Fruit fly (Drosophila melanogaster): ENCODE results near the gene CG15764.

Gene CG15764

DNA sequence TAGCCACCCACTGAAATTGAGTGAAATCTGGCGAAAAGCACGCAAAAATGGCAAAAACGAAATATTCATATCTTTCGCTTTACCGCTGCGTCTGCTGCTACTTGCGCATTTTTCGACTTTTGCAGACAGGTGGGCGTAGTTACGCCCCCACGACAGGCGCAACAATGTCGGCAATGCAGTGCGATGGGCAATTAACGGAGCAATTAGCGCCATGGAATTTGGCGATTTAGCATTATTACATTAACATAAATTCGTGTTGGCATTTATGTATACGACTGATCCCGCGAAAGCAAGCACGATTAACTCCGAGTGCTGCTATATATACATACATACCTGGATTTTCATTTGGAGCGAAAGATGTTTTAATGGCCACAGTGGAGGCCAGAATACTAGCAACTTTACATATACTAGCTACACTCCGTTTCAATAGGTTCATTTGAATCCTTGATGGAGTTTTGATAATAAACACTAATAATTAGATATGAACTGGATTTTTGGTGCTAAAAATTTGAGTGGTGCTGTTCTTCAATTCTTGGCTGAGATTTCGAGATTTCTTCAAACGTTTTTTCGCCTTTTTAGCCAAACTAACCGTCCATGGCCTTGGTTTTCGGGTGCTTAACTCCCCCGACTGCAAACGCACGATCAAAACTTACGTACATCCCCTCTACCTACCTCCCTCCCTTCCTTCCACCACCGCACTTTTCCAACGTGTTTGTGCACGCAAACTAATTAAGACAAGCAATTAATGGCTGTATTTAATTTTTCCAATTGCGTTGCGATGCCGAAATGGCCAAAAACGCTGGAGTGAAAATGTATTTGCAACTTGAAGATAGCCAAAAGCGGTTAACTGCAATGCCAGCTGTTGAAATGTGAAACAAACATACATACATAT, 28.2 kb downstream of the CG15764 start (continued):
- TF ChIP-seq Eip75B (GFP tag; optimal IDR thresholded peaks at IDR 0.05) (peak; percentile 9), fkh (GFP tag; optimal IDR thresholded peaks at IDR 0.05) (no peak), Ets96B (tag; optimal IDR thresholded peaks at IDR 0.05) (peak; percentile 39), CG6792 (GFP tag; optimal IDR thresholded peaks at IDR 0.05) (peak; percentile 60), Eip93F (GFP tag; optimal IDR thresholded peaks at IDR 0.05) (no peak), spab (GFP tag; optimal IDR thresholded peaks at IDR 0.05) (peak; percentile 16), esn (GFP tag; optimal IDR thresholded peaks at IDR 0.05) (peak; percentile 70), acj6 (GFP tag; optimal IDR thresholded peaks at IDR 0.05) (peak; percentile 68), CG6276 (GFP tag; optimal IDR thresholded peaks at IDR 0.05) (peak; percentile 53), Met (GFP tag; optimal IDR thresholded peaks at IDR 0.05) (peak; percentile 57), achi (GFP tag; optimal IDR thresholded peaks at IDR 0.05) (peak; percentile 63), cyc (GFP tag; optimal IDR thresholded peaks at IDR 0.05) (peak; percentile 39), Sox15 (GFP tag; optimal IDR thresholded peaks at IDR 0.05) (peak; percentile 35), CG6163 (GFP tag; IDR thresholded peaks at IDR 0.05) (peak; percentile 84), Hr38 (GFP tag; optimal IDR thresholded peaks at IDR 0.05) (no peak), CG31627 (GFP tag; optimal IDR thresholded peaks at IDR 0.05) (peak; percentile 68), OdsH (GFP tag; optimal IDR thresholded peaks at IDR 0.05) (peak; percentile 68)

DNA sequence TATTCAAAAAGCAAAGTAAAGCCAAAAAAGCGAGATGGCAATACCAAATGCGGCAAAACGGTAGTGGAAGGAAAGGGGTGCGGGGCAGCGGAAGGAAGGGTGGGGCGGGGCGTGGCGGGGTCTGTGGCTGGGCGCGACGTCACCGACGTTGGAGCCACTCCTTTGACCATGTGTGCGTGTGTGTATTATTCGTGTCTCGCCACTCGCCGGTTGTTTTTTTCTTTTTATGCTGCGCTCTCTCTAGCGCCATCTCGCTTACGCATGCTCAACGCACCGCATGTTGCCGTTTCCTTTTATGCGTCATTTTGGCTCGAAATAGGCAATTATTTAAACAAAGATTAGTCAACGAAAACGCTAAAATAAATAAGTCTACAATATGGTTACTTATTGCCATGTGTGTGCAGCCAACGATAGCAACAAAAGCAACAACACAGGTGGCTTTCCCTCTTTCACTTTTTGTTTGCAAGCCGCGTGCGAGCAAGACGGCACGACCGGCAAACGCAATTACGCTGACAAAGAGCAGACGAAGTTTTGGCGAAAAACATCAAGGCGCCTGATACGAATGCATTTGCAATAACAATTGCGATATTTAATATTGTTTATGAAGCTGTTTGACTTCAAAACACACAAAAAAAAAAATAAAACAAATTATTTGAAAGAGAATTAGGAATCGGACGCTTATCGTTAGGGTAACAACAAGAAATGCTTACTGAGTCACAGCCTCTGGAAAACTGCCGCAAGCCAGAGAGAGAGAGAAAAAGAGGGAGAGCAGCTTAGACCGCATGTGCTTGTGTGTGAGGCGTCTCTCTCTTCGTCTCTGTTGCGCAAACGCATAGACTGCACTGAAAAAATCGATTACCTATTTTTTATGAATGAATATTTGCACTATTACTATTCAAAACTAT, 30.6 kb downstream of the CG15764 start:
- peak; percentile 12 for TF ChIP-seq net (GFP tag; optimal IDR thresholded peaks at IDR 0.05)
- TF ChIP-seq CG1621 (tag; optimal IDR thresholded peaks at IDR 0.05), result peak; percentile 23
- TF ChIP-seq fd59A (GFP tag; optimal IDR thresholded peaks at IDR 0.05), result peak; percentile 4
- TF ChIP-seq dsx (GFP tag; optimal IDR thresholded peaks at IDR 0.05; ENCODE audit: poor library complexity, severe bottlenecking), result peak; percentile 30
- TF ChIP-seq achi (GFP tag; optimal IDR thresholded peaks at IDR 0.05), result no peak
- peak; percentile 51 for TF ChIP-seq CG6808 (GFP tag; optimal IDR thresholded peaks at IDR 0.05)
- TF ChIP-seq cyc (GFP tag; optimal IDR thresholded peaks at IDR 0.05), result no peak
- TF ChIP-seq Gug (GFP tag; IDR thresholded peaks at IDR 0.05), result no peak
- TF ChIP-seq CG11762 (GFP tag; optimal IDR thresholded peaks at IDR 0.05; ENCODE audit: insufficient read depth), result no peak
- peak; percentile 13 for TF ChIP-seq CG10669 (GFP tag; optimal IDR thresholded peaks at IDR 0.05)
- peak; percentile 57 for TF ChIP-seq CG6854 (GFP tag; optimal IDR thresholded peaks at IDR 0.05)
- TF ChIP-seq acj6 (GFP tag; optimal IDR thresholded peaks at IDR 0.05), result no peak
- TF ChIP-seq eg (GFP tag; IDR thresholded peaks at IDR 0.05), result peak; percentile 61; the same call in 2 of the 3 replicates
- TF ChIP-seq CG11902 (GFP tag; optimal IDR thresholded peaks at IDR 0.05), result no peak
- TF ChIP-seq fd85E (GFP tag; optimal IDR thresholded peaks at IDR 0.05), result no peak
- TF ChIP-seq vri (GFP tag; optimal IDR thresholded peaks at IDR 0.05), result no peak
- TF ChIP-seq CG8119 (GFP tag; IDR thresholded peaks at IDR 0.05), result peak; percentile 23; the same call in 1 of the 3 replicates
- TF ChIP-seq CG32006 (GFP tag; optimal IDR thresholded peaks at IDR 0.05), result peak; percentile 18
- no peak for TF ChIP-seq CG8319 (GFP tag; optimal IDR thresholded peaks at IDR 0.05)
- TF ChIP-seq spab (GFP tag; optimal IDR thresholded peaks at IDR 0.05), result no peak
- peak; percentile 94 for TF ChIP-seq fkh (GFP tag; optimal IDR thresholded peaks at IDR 0.05)
- TF ChIP-seq CG15336 (GFP tag; IDR thresholded peaks at IDR 0.05), result 0 out of 2 replicates have a peak, but pooled peaks have one; percentile 15
- TF ChIP-seq Blimp-1 (GFP tag; optimal IDR thresholded peaks at IDR 0.05), result peak; percentile 40
- TF ChIP-seq CG6276 (GFP tag; optimal IDR thresholded peaks at IDR 0.05), result peak; percentile 6
- TF ChIP-seq ss (GFP tag; optimal IDR thresholded peaks at IDR 0.05), result peak; percentile 55 to 75
- peak; percentile 46; the same call in 2 of the 3 replicates for TF ChIP-seq CG6163 (GFP tag; IDR thresholded peaks at IDR 0.05)
- no peak for TF ChIP-seq CG31627 (GFP tag; optimal IDR thresholded peaks at IDR 0.05)

All from whole organism, prepupa.